Fruit fly (Drosophila melanogaster) whole organism, prepupa: ENCODE data around the gene CG46462.

Experiments used
- CG11762 ChIP-seq: fragments of 200-800 bp; sonication (Bioruptor generic); optimal IDR thresholded peaks from 3 replicates; lab custom pipeline; 2016; ENCODE audit warnings: missing biosample characterization, missing genetic modification characterization; ENCODE audit not compliant: insufficient read depth
- CG15336 ChIP-seq: fragments of 200-800 bp; sonication (Bioruptor generic); IDR thresholded peaks from 2 replicates; pipeline ENCODE4 v1.3.6; 2022; ENCODE audit warnings: missing biosample characterization, missing genetic modification characterization
- CG16779 ChIP-seq: fragments of 200-800 bp; sonication (Bioruptor generic); optimal IDR thresholded peaks from 3 replicates; lab custom pipeline; 2017; ENCODE audit warnings: missing biosample characterization, mild to moderate bottlenecking, missing genetic modification characterization
- CG31627 ChIP-seq: fragments of 200-800 bp; sonication (Bioruptor generic); optimal IDR thresholded peaks from 3 replicates; lab custom pipeline; 2016; ENCODE audit warnings: missing biosample characterization, missing genetic modification characterization
- Ets96B ChIP-seq: fragments of 200-800 bp; optimal IDR thresholded peaks from 2 replicates; lab custom pipeline; 2019; ENCODE audit warnings: missing biosample characterization, mild to moderate bottlenecking, missing genetic modification characterization, moderate library complexity
- Smox ChIP-seq: fragments of 200-800 bp; sonication (Bioruptor generic); optimal IDR thresholded peaks from 3 replicates; lab custom pipeline; 2016; ENCODE audit warnings: missing biosample characterization, missing genetic modification characterization
- Sox102F ChIP-seq: fragments of 200-800 bp; sonication (Bioruptor generic); optimal IDR thresholded peaks from 2 replicates; lab custom pipeline; 2016; ENCODE audit warnings: missing biosample characterization, mild to moderate bottlenecking, missing genetic modification characterization
- achi ChIP-seq: fragments of 200-800 bp; sonication (Bioruptor generic); optimal IDR thresholded peaks from 3 replicates; lab custom pipeline; 2016; ENCODE audit warnings: missing biosample characterization, missing genetic modification characterization
- cyc ChIP-seq: fragments of 200-800 bp; sonication (Bioruptor generic); optimal IDR thresholded peaks from 3 replicates; lab custom pipeline; 2016; ENCODE audit warnings: missing biosample characterization, missing genetic modification characterization
- fkh ChIP-seq: fragments of 200-800 bp; sonication (Bioruptor generic); optimal IDR thresholded peaks from 3 replicates; lab custom pipeline; 2017; ENCODE audit warnings: missing biosample characterization, mild to moderate bottlenecking, missing genetic modification characterization, moderate library complexity
- net ChIP-seq: fragments of 200-800 bp; sonication (Bioruptor generic); optimal IDR thresholded peaks from 3 replicates; lab custom pipeline; 2016; ENCODE audit warnings: missing biosample characterization, missing genetic modification characterization
- svp ChIP-seq: fragments of 200-800 bp; sonication (Bioruptor generic); peaks from one replicate; lab custom pipeline; 2016; ENCODE audit warnings: missing biosample characterization, missing genetic modification characterization
- vri ChIP-seq: fragments of 200-800 bp; sonication (Bioruptor generic); optimal IDR thresholded peaks from 3 replicates; lab custom pipeline; 2016; ENCODE audit warnings: missing biosample characterization, mild to moderate bottlenecking, missing genetic modification characterization

CG46462 gene

dm6 chr3L:19968725-19969598, 37.5 kb downstream of the CG46462 start:
- no peak for TF ChIP-seq Ets96B
- TF ChIP-seq svp: peak; percentile 52

dm6 chr3L:19978088-19978487, 46.6 kb downstream of the CG46462 start:
- no peak for TF ChIP-seq achi (GFP tag; lab: Kevin White, UChicago)
- no peak for TF ChIP-seq Smox (GFP tag; lab: Kevin White, UChicago)
- TF ChIP-seq CG16779: no peak
- no peak for TF ChIP-seq CG15336 (GFP tag; lab: Robert Waterston, UW)

- TF ChIP-seq Sox102F (GFP tag; lab: Kevin White, UChicago): no peak
- no peak for TF ChIP-seq net (GFP tag; lab: Kevin White, UChicago)
- TF ChIP-seq CG11762 (GFP tag; lab: Kevin White, UChicago): no peak
- TF ChIP-seq CG31627 (GFP tag; lab: Kevin White, UChicago): no peak
- TF ChIP-seq fkh (GFP tag; lab: Kevin White, UChicago): peak; percentile 91
- TF ChIP-seq, all 60 proteins: peak for 1
Measured at dm6 chr3L:19979592-19979991, 48.1 kb downstream of the CG46462 start, which contains the start of gene CG14182. Gene CG14182, minus strand, starts transcription at chr3L:19979812.

- TF ChIP-seq vri (GFP tag; lab: Kevin White, UChicago) (no peak), cyc (GFP tag; lab: Kevin White, UChicago) (no peak)
Measured at dm6 chr3L:19981385-19981784, 49.9 kb downstream of the CG46462 start, which contains the start of gene CG17732. Gene CG17732, plus strand, starts transcription at chr3L:19981685.
